Fruit fly (Drosophila melanogaster) S2 (cell line): Measurements from ENCODE around the gene CG42781.

Source experiments
- CG8478 ChIP-seq: fragments of >200 bp; optimal IDR thresholded peaks from 2 replicates; lab custom pipeline; 2018
- CTCF ChIP-seq, 2 experiments: fragments of >200 bp; optimal IDR thresholded peaks; 2 replicates each; lab custom pipeline; 2018

DNA sequence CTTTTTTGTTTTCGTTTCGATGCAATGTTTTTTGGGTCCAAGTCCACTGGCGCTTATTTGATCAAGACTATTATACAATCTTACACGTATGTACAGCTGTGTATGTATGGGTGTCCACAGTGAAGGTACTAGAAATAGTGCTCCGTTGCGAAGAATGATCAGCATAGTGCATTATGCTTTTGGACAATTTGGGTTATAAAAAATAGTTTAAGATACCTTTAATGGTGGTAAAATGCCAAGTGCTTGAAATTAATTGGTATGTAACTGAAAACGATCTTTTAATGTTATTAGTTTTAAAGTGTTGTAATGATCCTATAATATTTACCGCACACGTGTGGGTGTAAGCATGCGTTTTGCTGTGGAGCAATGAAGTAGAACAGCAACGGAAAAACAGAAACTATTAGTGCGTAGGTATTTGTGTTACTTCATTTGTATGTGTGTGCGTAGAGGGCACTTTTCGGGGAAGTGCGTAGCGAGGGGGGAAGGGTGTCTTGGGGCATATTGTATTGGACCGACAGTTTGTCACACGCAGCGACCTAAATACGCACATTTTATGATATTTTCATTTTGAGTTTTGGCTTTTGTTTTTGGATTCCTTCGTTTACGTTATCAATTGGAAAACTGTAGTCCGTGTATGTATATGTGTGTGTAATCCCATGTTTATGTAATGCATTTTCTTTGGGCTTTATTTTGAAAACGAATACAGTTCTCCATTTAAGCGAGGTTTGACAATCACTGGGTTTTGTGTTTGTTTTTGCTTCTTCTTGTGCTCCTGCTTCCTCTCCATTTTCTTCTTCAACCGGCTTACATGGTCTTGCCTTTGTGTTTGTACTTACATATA is 46.4 kb downstream of the CG42781 start:
- TF ChIP-seq CG8478 (lab: Kevin White, UChicago) (no peak), CTCF (optimal IDR thresholded peaks at IDR 0.05; lab: Kevin White, UChicago) (no peak)
